Fruit fly (Drosophila melanogaster) whole organism: Measurements from ENCODE around the gene CG7332.

ENCODE experiments used
- CG8478 ChIP-seq: fragments of >200 bp; optimal IDR thresholded peaks from 2 replicates; lab custom pipeline; 2018; ENCODE audit warnings: inconsistent platforms
- pan ChIP-seq: fragments of >200 bp; optimal IDR thresholded peaks from 2 replicates; lab custom pipeline; 2017
- psq ChIP-seq: fragments of >200 bp; optimal IDR thresholded peaks from 2 replicates; lab custom pipeline; 2017

- TF ChIP-seq CG8478 (no peak), psq (lab: Kevin White, UChicago) (no peak), pan (lab: Kevin White, UChicago) (peak; percentile 6)
These were observed 33.3 kb downstream of the CG7332 start for dm6 chrX:18917585-18917984.
